Worm (Caenorhabditis elegans) whole organism, L4 larva: ENCODE results near the gene C30H6.12.

Experiments used
- dmd-6 ChIP-seq: fragments of 200-800 bp; sonication (Bioruptor generic); IDR thresholded peaks from 2 replicates; pipeline ENCODE4 v1.3.6; 2022; ENCODE audit warnings: missing genetic modification reagents, missing genetic modification characterization, missing compliant biosample characterization
- mxl-2 ChIP-seq: fragments of 200-800 bp; sonication (Bioruptor generic); conservative IDR thresholded peaks from 2 replicates; pipeline ENCODE4 v1.3.6; 2022; ENCODE audit warnings: missing genetic modification reagents, missing genetic modification characterization, missing compliant biosample characterization

ce11 chrIV:17407025-17407424 lies 23.9 kb downstream of the C30H6.12 start, which contains the start of gene T02D1.7:
- TF ChIP-seq mxl-2 (GFP tag; lab: Robert Waterston, UW) (no peak), dmd-6 (GFP tag; lab: Robert Waterston, UW) (no peak)
